Fruit fly (Drosophila melanogaster) whole organism: Measurements from ENCODE around the gene CG9920.

ENCODE experiments used
- CG8478 ChIP-seq: fragments of >200 bp; optimal IDR thresholded peaks from 2 replicates; lab custom pipeline; 2018; ENCODE audit warnings: inconsistent platforms
- Dll ChIP-seq: fragments of >200 bp; optimal IDR thresholded peaks from 2 replicates; lab custom pipeline; 2017
- pan ChIP-seq: fragments of >200 bp; optimal IDR thresholded peaks from 2 replicates; lab custom pipeline; 2017
- psq ChIP-seq: fragments of >200 bp; optimal IDR thresholded peaks from 2 replicates; lab custom pipeline; 2017
- usp ChIP-seq: fragments of >200 bp; optimal IDR thresholded peaks from 2 replicates; lab custom pipeline; 2017; ENCODE audit warnings: missing biosample characterization, missing genetic modification characterization, mixed read lengths

- no peak for TF ChIP-seq pan (lab: Kevin White, UChicago)
- no peak for TF ChIP-seq psq (lab: Kevin White, UChicago)
- TF ChIP-seq CG8478: no peak
- TF ChIP-seq usp (GFP tag; lab: Kevin White, UChicago): no peak
- TF ChIP-seq Dll (lab: Kevin White, UChicago): no peak
Measured at dm6 chr3R:14062869-14063543, 34.9 kb downstream of the CG9920 start.
